Fruit fly (Drosophila melanogaster) whole organism, prepupa: Measurements from ENCODE around the gene Roc1b.
A peak's percentile ranks its signal among the peaks of the same experiment; 100 is the strongest.

ENCODE experiments used
- Blimp-1 ChIP-seq: fragments of 200-800 bp; sonication (Bioruptor generic); optimal IDR thresholded peaks from 3 replicates; lab custom pipeline; 2017; ENCODE audit warnings: missing biosample characterization, missing genetic modification characterization, mild to moderate bottlenecking, moderate library complexity, missing genetic modification reagents
- CG10631 ChIP-seq: fragments of 200-800 bp; sonication (Bioruptor generic); optimal IDR thresholded peaks from 2 replicates; lab custom pipeline; 2016; ENCODE audit warnings: missing biosample characterization, missing genetic modification characterization
- CG10669 ChIP-seq: fragments of 200-800 bp; sonication (Bioruptor generic); optimal IDR thresholded peaks from 3 replicates; lab custom pipeline; 2018; ENCODE audit warnings: missing biosample characterization, mild to moderate bottlenecking, missing genetic modification characterization, moderate library complexity
- CG11294 ChIP-seq: fragments of 200-800 bp; sonication (Bioruptor generic); IDR thresholded peaks from 2 replicates; pipeline ENCODE4 v1.3.6; 2022; ENCODE audit warnings: missing biosample characterization, missing genetic modification characterization
- CG11762 ChIP-seq: fragments of 200-800 bp; sonication (Bioruptor generic); optimal IDR thresholded peaks from 3 replicates; lab custom pipeline; 2016; ENCODE audit warnings: missing biosample characterization, missing genetic modification characterization; ENCODE audit not compliant: insufficient read depth
- CG11902 ChIP-seq: fragments of 200-800 bp; sonication (Bioruptor generic); optimal IDR thresholded peaks from 3 replicates; lab custom pipeline; 2016; ENCODE audit warnings: missing biosample characterization, missing genetic modification characterization
- CG1621 ChIP-seq: fragments of 200-800 bp; sonication (Bioruptor generic); optimal IDR thresholded peaks from 3 replicates; lab custom pipeline; 2018; ENCODE audit warnings: missing biosample characterization, mild to moderate bottlenecking, missing genetic modification characterization
- CG3032 ChIP-seq: fragments of 200-800 bp; optimal IDR thresholded peaks from 2 replicates; lab custom pipeline; 2019; ENCODE audit warnings: missing biosample characterization, mild to moderate bottlenecking, missing genetic modification characterization, moderate library complexity
- CG32006 ChIP-seq: fragments of 200-800 bp; sonication (Bioruptor generic); optimal IDR thresholded peaks from 3 replicates; lab custom pipeline; 2017; ENCODE audit warnings: missing biosample characterization, mild to moderate bottlenecking, missing genetic modification characterization
- CG34406 ChIP-seq: fragments of 200-800 bp; sonication (Bioruptor generic); optimal IDR thresholded peaks from 3 replicates; lab custom pipeline; 2016; ENCODE audit warnings: missing biosample characterization, missing genetic modification characterization
- CG3919 ChIP-seq: fragments of 200-800 bp; sonication (Bioruptor generic); optimal IDR thresholded peaks from 3 replicates; lab custom pipeline; 2016; ENCODE audit warnings: missing biosample characterization, missing genetic modification characterization
- CG4318 ChIP-seq: fragments of 200-800 bp; sonication (Bioruptor generic); optimal IDR thresholded peaks from 3 replicates; lab custom pipeline; 2017; ENCODE audit warnings: missing biosample characterization, mild to moderate bottlenecking, missing genetic modification characterization
- CG6163 ChIP-seq: fragments of 200-800 bp; sonication (Bioruptor generic); IDR thresholded peaks from 3 replicates; pipeline ENCODE4 v1.3.6; 2022; ENCODE audit warnings: missing biosample characterization, missing genetic modification characterization
- CG6276 ChIP-seq: fragments of 200-800 bp; sonication (Bioruptor generic); optimal IDR thresholded peaks from 2 replicates; lab custom pipeline; 2017; ENCODE audit warnings: missing biosample characterization, mild to moderate bottlenecking, missing genetic modification characterization
- CG6792 ChIP-seq: fragments of 200-800 bp; sonication (Bioruptor generic); optimal IDR thresholded peaks from 3 replicates; lab custom pipeline; 2016; ENCODE audit warnings: missing biosample characterization, missing genetic modification characterization
- CG7368 ChIP-seq: fragments of 200-800 bp; sonication (Bioruptor generic); optimal IDR thresholded peaks from 3 replicates; lab custom pipeline; 2016; ENCODE audit warnings: missing biosample characterization, missing genetic modification characterization
- CG8119 ChIP-seq: fragments of 200-800 bp; sonication (Bioruptor generic); IDR thresholded peaks from 3 replicates; pipeline ENCODE4 v1.3.6; 2022; ENCODE audit warnings: missing biosample characterization, missing genetic modification characterization
- CG8319 ChIP-seq: fragments of 200-800 bp; sonication (Bioruptor generic); optimal IDR thresholded peaks from 3 replicates; lab custom pipeline; 2016; ENCODE audit warnings: missing biosample characterization, missing genetic modification characterization
- CG8632 ChIP-seq: fragments of 200-800 bp; sonication (Bioruptor generic); optimal IDR thresholded peaks from 3 replicates; lab custom pipeline; 2016; ENCODE audit warnings: missing biosample characterization, missing genetic modification characterization
- CG9139 ChIP-seq: fragments of 200-800 bp; sonication (Bioruptor generic); optimal IDR thresholded peaks from 3 replicates; lab custom pipeline; 2017; ENCODE audit warnings: missing biosample characterization, mild to moderate bottlenecking, missing genetic modification characterization
- Eip78C ChIP-seq: fragments of 200-800 bp; sonication (Bioruptor generic); peaks from one replicate; lab custom pipeline; 2016; ENCODE audit warnings: missing biosample characterization, missing genetic modification characterization
- Eip93F ChIP-seq: fragments of 200-800 bp; sonication (Bioruptor generic); optimal IDR thresholded peaks from 2 replicates; lab custom pipeline; 2016; ENCODE audit warnings: missing biosample characterization, mild to moderate bottlenecking, missing genetic modification characterization
- Ets21C ChIP-seq: fragments of 200-800 bp; sonication (Bioruptor generic); optimal IDR thresholded peaks from 3 replicates; lab custom pipeline; 2016; ENCODE audit warnings: missing biosample characterization, missing genetic modification characterization
- Ets96B ChIP-seq: fragments of 200-800 bp; optimal IDR thresholded peaks from 2 replicates; lab custom pipeline; 2019; ENCODE audit warnings: missing biosample characterization, mild to moderate bottlenecking, missing genetic modification characterization, moderate library complexity
- Gug ChIP-seq: fragments of 200-800 bp; sonication (Bioruptor generic); IDR thresholded peaks from 2 replicates; pipeline ENCODE4 v1.3.6; 2022; ENCODE audit warnings: missing biosample characterization, missing genetic modification characterization
- Hr38 ChIP-seq: sonication (Bioruptor generic); optimal IDR thresholded peaks from 2 replicates; lab custom pipeline; 2016; ENCODE audit warnings: missing biosample characterization, missing genetic modification characterization
- Hr4 ChIP-seq: fragments of 200-800 bp; sonication (Bioruptor generic); optimal IDR thresholded peaks from 3 replicates; lab custom pipeline; 2016; ENCODE audit warnings: missing biosample characterization, missing genetic modification characterization
- Met ChIP-seq: fragments of 200-800 bp; sonication (Bioruptor generic); optimal IDR thresholded peaks from 3 replicates; lab custom pipeline; 2016; ENCODE audit warnings: missing biosample characterization, missing genetic modification characterization
- OdsH ChIP-seq: fragments of 200-800 bp; sonication (Bioruptor generic); optimal IDR thresholded peaks from 3 replicates; lab custom pipeline; 2016; ENCODE audit warnings: missing biosample characterization, missing genetic modification characterization
- Smox ChIP-seq: fragments of 200-800 bp; sonication (Bioruptor generic); optimal IDR thresholded peaks from 3 replicates; lab custom pipeline; 2016; ENCODE audit warnings: missing biosample characterization, missing genetic modification characterization
- Sox102F ChIP-seq: fragments of 200-800 bp; sonication (Bioruptor generic); optimal IDR thresholded peaks from 2 replicates; lab custom pipeline; 2016; ENCODE audit warnings: missing biosample characterization, mild to moderate bottlenecking, missing genetic modification characterization
- Sox14 ChIP-seq: fragments of 200-800 bp; sonication (Bioruptor generic); optimal IDR thresholded peaks from 3 replicates; lab custom pipeline; 2016; ENCODE audit warnings: missing biosample characterization, missing genetic modification characterization
- Sox15 ChIP-seq: fragments of 200-800 bp; sonication (Bioruptor generic); optimal IDR thresholded peaks from 3 replicates; lab custom pipeline; 2016; ENCODE audit warnings: missing biosample characterization, missing genetic modification characterization
- achi ChIP-seq: fragments of 200-800 bp; sonication (Bioruptor generic); optimal IDR thresholded peaks from 3 replicates; lab custom pipeline; 2016; ENCODE audit warnings: missing biosample characterization, missing genetic modification characterization
- acj6 ChIP-seq: fragments of 200-800 bp; sonication (Bioruptor generic); optimal IDR thresholded peaks from 3 replicates; lab custom pipeline; 2016; ENCODE audit warnings: missing biosample characterization, missing genetic modification characterization
- cyc ChIP-seq: fragments of 200-800 bp; sonication (Bioruptor generic); optimal IDR thresholded peaks from 3 replicates; lab custom pipeline; 2016; ENCODE audit warnings: missing biosample characterization, missing genetic modification characterization
- dac ChIP-seq: fragments of 200-800 bp; sonication (Bioruptor generic); optimal IDR thresholded peaks from 2 replicates; lab custom pipeline; 2017; ENCODE audit warnings: missing biosample characterization, mild to moderate bottlenecking, missing genetic modification characterization
- dsx ChIP-seq: fragments of 200-800 bp; optimal IDR thresholded peaks from 3 replicates; lab custom pipeline; 2019; ENCODE audit warnings: missing biosample characterization, mild to moderate bottlenecking, missing genetic modification characterization, moderate library complexity; ENCODE audit not compliant: poor library complexity, severe bottlenecking
- eg ChIP-seq: fragments of 200-800 bp; sonication (Bioruptor generic); IDR thresholded peaks from 3 replicates; pipeline ENCODE4 v1.3.6; 2022; ENCODE audit warnings: missing biosample characterization, missing genetic modification characterization
- esn ChIP-seq: fragments of 200-800 bp; sonication (Bioruptor generic); optimal IDR thresholded peaks from 2 replicates; lab custom pipeline; 2016; ENCODE audit warnings: missing biosample characterization, mild to moderate bottlenecking, missing genetic modification characterization, moderate library complexity
- fd59A ChIP-seq: fragments of 200-800 bp; sonication (Bioruptor generic); optimal IDR thresholded peaks from 2 replicates; lab custom pipeline; 2017; ENCODE audit warnings: missing biosample characterization, mild to moderate bottlenecking, missing genetic modification characterization, missing genetic modification reagents
- fd85E ChIP-seq: fragments of 200-800 bp; sonication (Bioruptor generic); optimal IDR thresholded peaks from 3 replicates; lab custom pipeline; 2016; ENCODE audit warnings: missing biosample characterization, missing genetic modification characterization
- fkh ChIP-seq: fragments of 200-800 bp; sonication (Bioruptor generic); optimal IDR thresholded peaks from 3 replicates; lab custom pipeline; 2017; ENCODE audit warnings: missing biosample characterization, mild to moderate bottlenecking, missing genetic modification characterization, moderate library complexity
- lz ChIP-seq: fragments of 200-800 bp; sonication (Bioruptor generic); optimal IDR thresholded peaks from 3 replicates; lab custom pipeline; 2016; ENCODE audit warnings: missing biosample characterization, missing genetic modification characterization
- pdm3 ChIP-seq: fragments of 200-800 bp; sonication (Bioruptor generic); optimal IDR thresholded peaks from 3 replicates; lab custom pipeline; 2016; ENCODE audit warnings: missing biosample characterization, missing genetic modification characterization
- spab ChIP-seq: fragments of 200-800 bp; sonication (Bioruptor generic); optimal IDR thresholded peaks from 2 replicates; lab custom pipeline; 2017; ENCODE audit warnings: missing biosample characterization, mild to moderate bottlenecking, missing genetic modification characterization, missing genetic modification reagents
- ss ChIP-seq, 2 experiments: fragments of 200-800 bp; sonication (Bioruptor generic); optimal IDR thresholded peaks; 2 replicates in 1 of 2; 3 replicates in 1 of 2; lab custom pipeline; 2017 to 2018; ENCODE audit warnings: mild to moderate bottlenecking in 2 of 2, missing biosample characterization in 2 of 2, missing genetic modification characterization in 2 of 2, moderate library complexity in 1 of 2
- svp ChIP-seq: fragments of 200-800 bp; sonication (Bioruptor generic); peaks from one replicate; lab custom pipeline; 2016; ENCODE audit warnings: missing biosample characterization, missing genetic modification characterization
- topi ChIP-seq: fragments of 200-800 bp; sonication (Bioruptor generic); optimal IDR thresholded peaks from 3 replicates; lab custom pipeline; 2016; ENCODE audit warnings: missing biosample characterization, missing genetic modification characterization
- vri ChIP-seq: fragments of 200-800 bp; sonication (Bioruptor generic); optimal IDR thresholded peaks from 3 replicates; lab custom pipeline; 2016; ENCODE audit warnings: missing biosample characterization, mild to moderate bottlenecking, missing genetic modification characterization

The Roc1b gene

dm6 chr3L:347641-348405 lies 10.0 kb upstream of the Roc1b start:
- TF ChIP-seq CG6792 = peak; percentile 86
- TF ChIP-seq CG3919 (GFP tag; lab: Kevin White, UChicago) = peak; percentile 92
- TF ChIP-seq dac = peak; percentile 89
- TF ChIP-seq topi (GFP tag; lab: Kevin White, UChicago) = peak; percentile 81
- TF ChIP-seq Blimp-1 (GFP tag; lab: Kevin White, UChicago) = peak; percentile 26
- TF ChIP-seq CG8319 (GFP tag; lab: Kevin White, UChicago) = peak; percentile 82
- peak; percentile 89 for TF ChIP-seq acj6
- peak; percentile 85 for TF ChIP-seq Smox
- peak; percentile 85 for TF ChIP-seq CG10669 (GFP tag; lab: Kevin White, UChicago)
- TF ChIP-seq Hr38 = peak; percentile 74
- TF ChIP-seq Sox14 (GFP tag; lab: Kevin White, UChicago) = peak; percentile 91
- TF ChIP-seq spab (GFP tag; lab: Kevin White, UChicago) = peak; percentile 75
- peak; percentile 75 for TF ChIP-seq fd59A (GFP tag; lab: Kevin White, UChicago)
- TF ChIP-seq CG9139 (GFP tag; lab: Kevin White, UChicago) = peak; percentile 52
- TF ChIP-seq Eip78C (GFP tag; lab: Kevin White, UChicago) = peak; percentile 96
- peak; percentile 78 for TF ChIP-seq dsx (GFP tag; lab: Kevin White, UChicago)
- TF ChIP-seq CG11294 = peak; percentile 79
- TF ChIP-seq cyc (GFP tag; lab: Kevin White, UChicago) = peak; percentile 89
- peak; percentile 84 for TF ChIP-seq CG11762 (GFP tag; lab: Kevin White, UChicago)
- TF ChIP-seq ss (GFP tag; optimal IDR thresholded peaks at IDR 0.05; lab: Kevin White, UChicago) = peak; percentile 61 to 75
- peak; percentile 90 for TF ChIP-seq CG8119 (GFP tag; lab: Robert Waterston, UW)
- peak; percentile 82 for TF ChIP-seq Sox102F (GFP tag; lab: Kevin White, UChicago)
- TF ChIP-seq achi (GFP tag; lab: Kevin White, UChicago) = peak; percentile 87
- no peak for TF ChIP-seq fkh (GFP tag; lab: Kevin White, UChicago)
- peak; percentile 72 for TF ChIP-seq Ets21C (GFP tag; lab: Kevin White, UChicago)
- peak; percentile 75 for TF ChIP-seq Sox15 (GFP tag; lab: Kevin White, UChicago)
- peak; percentile 81 for TF ChIP-seq vri (GFP tag; lab: Kevin White, UChicago)
- peak; percentile 85 for TF ChIP-seq lz (GFP tag; lab: Kevin White, UChicago)
- peak; percentile 95 for TF ChIP-seq Hr4 (GFP tag; lab: Kevin White, UChicago)
- peak; percentile 90 for TF ChIP-seq OdsH (GFP tag; lab: Kevin White, UChicago)
- TF ChIP-seq Met (GFP tag; lab: Kevin White, UChicago) = peak; percentile 83
- peak; percentile 58 for TF ChIP-seq CG3032 (tag; lab: Kevin White, UChicago)
- TF ChIP-seq CG7368 (GFP tag; lab: Kevin White, UChicago) = peak; percentile 91
- TF ChIP-seq CG34406 (GFP tag; lab: Kevin White, UChicago) = peak; percentile 77
- peak; percentile 91 for TF ChIP-seq CG10631 (GFP tag; lab: Kevin White, UChicago)
- TF ChIP-seq CG6163 (GFP tag; lab: Robert Waterston, UW) = peak; percentile 94
- TF ChIP-seq CG11902 (GFP tag; lab: Kevin White, UChicago) = peak; percentile 76
- TF ChIP-seq CG6276 = peak; percentile 89
- peak; percentile 91 for TF ChIP-seq svp (GFP tag; lab: Kevin White, UChicago)
- TF ChIP-seq esn (GFP tag; lab: Kevin White, UChicago) = peak; percentile 85
- TF ChIP-seq Eip93F (GFP tag; lab: Kevin White, UChicago) = peak; percentile 26
- TF ChIP-seq CG4318 (GFP tag; lab: Kevin White, UChicago) = peak; percentile 86
- TF ChIP-seq pdm3 = peak; percentile 91
- peak; percentile 90 for TF ChIP-seq eg
- TF ChIP-seq CG1621 = peak; percentile 79
- TF ChIP-seq CG8632 = peak; percentile 66
- peak; percentile 81 for TF ChIP-seq Ets96B (tag; lab: Kevin White, UChicago)
- TF ChIP-seq Gug (GFP tag; lab: Robert Waterston, UW) = peak; percentile 35; the same call in 1 of the 2 replicates
- peak; percentile 95 for TF ChIP-seq CG32006 (GFP tag; lab: Kevin White, UChicago)
- TF ChIP-seq fd85E (GFP tag; lab: Kevin White, UChicago) = no peak
